Fruit fly (Drosophila melanogaster) whole organism, embryonic: Measurements from ENCODE around the gene prtp.

ENCODE experiments used
- Abd-B ChIP-seq: fragments of 200-800 bp; sonication (Bioruptor generic); optimal IDR thresholded peaks from 2 replicates; lab custom pipeline; 2018; ENCODE audit warnings: missing biosample characterization, mild to moderate bottlenecking, missing genetic modification characterization, moderate library complexity
- Antp ChIP-seq: fragments of 200-800 bp; sonication (Bioruptor generic); optimal IDR thresholded peaks from 3 replicates; lab custom pipeline; 2016; ENCODE audit warnings: missing biosample characterization, missing genetic modification characterization
- CG12391 ChIP-seq: fragments of 200-800 bp; sonication (Bioruptor generic); optimal IDR thresholded peaks from 3 replicates; lab custom pipeline; 2018; ENCODE audit warnings: missing biosample characterization, mild to moderate bottlenecking, missing genetic modification characterization, moderate library complexity
- CG13287 ChIP-seq: fragments of 200-800 bp; sonication (Bioruptor generic); IDR thresholded peaks from 2 replicates; pipeline ENCODE4 v1.3.6; 2022; ENCODE audit warnings: missing biosample characterization, missing genetic modification characterization; ENCODE audit not compliant: partially characterized antibody
- CG13624 ChIP-seq: fragments of 200-800 bp; sonication (Bioruptor generic); optimal IDR thresholded peaks from 2 replicates; lab custom pipeline; 2016; ENCODE audit warnings: missing biosample characterization, missing genetic modification characterization
- CG13775 ChIP-seq: fragments of 200-800 bp; sonication (Bioruptor generic); optimal IDR thresholded peaks from 3 replicates; lab custom pipeline; 2017; ENCODE audit warnings: missing biosample characterization, mild to moderate bottlenecking, missing genetic modification characterization
- CG1529 ChIP-seq: fragments of 200-800 bp; sonication (Bioruptor generic); optimal IDR thresholded peaks from 3 replicates; lab custom pipeline; 2018; ENCODE audit warnings: missing biosample characterization, missing genetic modification characterization
- CG2202 ChIP-seq: fragments of 200-800 bp; sonication (Bioruptor generic); optimal IDR thresholded peaks from 2 replicates; lab custom pipeline; 2018; ENCODE audit warnings: missing biosample characterization, mild to moderate bottlenecking, missing genetic modification characterization
- CG31224 ChIP-seq: fragments of 200-800 bp; sonication (Bioruptor generic); IDR thresholded peaks from 2 replicates; pipeline ENCODE4 v1.3.6; 2022; ENCODE audit warnings: missing biosample characterization, missing genetic modification characterization
- CG34422 ChIP-seq: fragments of 200-800 bp; sonication (Bioruptor generic); IDR thresholded peaks from 3 replicates; pipeline ENCODE4 v1.3.6; 2022; ENCODE audit warnings: missing biosample characterization, missing genetic modification characterization
- CG4854 ChIP-seq: fragments of 200-800 bp; sonication (Bioruptor generic); optimal IDR thresholded peaks from 2 replicates; lab custom pipeline; 2016; ENCODE audit warnings: missing biosample characterization, missing genetic modification characterization, inconsistent platforms
- CG6254 ChIP-seq: fragments of 200-800 bp; sonication (Bioruptor generic); optimal IDR thresholded peaks from 3 replicates; lab custom pipeline; 2017; ENCODE audit warnings: mild to moderate bottlenecking, missing biosample characterization, missing genetic modification reagents, missing genetic modification characterization
- CG6689 ChIP-seq: fragments of 200-800 bp; sonication (Bioruptor generic); IDR thresholded peaks from 2 replicates; pipeline ENCODE4 v1.3.6; 2022; ENCODE audit warnings: missing biosample characterization, missing genetic modification characterization
- CG8478 ChIP-seq: fragments of >200 bp; optimal IDR thresholded peaks from 2 replicates; lab custom pipeline; 2018
- CG9817 ChIP-seq: fragments of 200-800 bp; sonication (Bioruptor generic); optimal IDR thresholded peaks from 2 replicates; lab custom pipeline; 2018; ENCODE audit warnings: missing biosample characterization, mild to moderate bottlenecking, missing genetic modification characterization, moderate library complexity
- CoRest ChIP-seq: fragments of 200-800 bp; sonication (Bioruptor generic); optimal IDR thresholded peaks from 3 replicates; lab custom pipeline; 2018; ENCODE audit warnings: missing biosample characterization, mild to moderate bottlenecking, missing genetic modification characterization, moderate library complexity
- CrebB ChIP-seq: fragments of 200-800 bp; sonication (Bioruptor generic); optimal IDR thresholded peaks from 3 replicates; lab custom pipeline; 2018; ENCODE audit warnings: missing biosample characterization, mild to moderate bottlenecking, missing genetic modification characterization
- Deaf1 ChIP-seq: fragments of 200-800 bp; optimal IDR thresholded peaks from 3 replicates; lab custom pipeline; 2019; ENCODE audit warnings: missing biosample characterization, mild to moderate bottlenecking, missing genetic modification characterization, moderate library complexity
- Dref ChIP-seq: fragments of 200-800 bp; sonication (Bioruptor generic); IDR thresholded peaks from 2 replicates; pipeline ENCODE4 v1.3.6; 2022; ENCODE audit warnings: missing biosample characterization, missing genetic modification characterization
- Drgx ChIP-seq: fragments of 200-800 bp; sonication (Bioruptor generic); IDR thresholded peaks from 2 replicates; pipeline ENCODE4 v1.3.6; 2022; ENCODE audit warnings: missing biosample characterization, missing genetic modification characterization
- E2f1 ChIP-seq: fragments of 200-800 bp; sonication (Bioruptor generic); IDR thresholded peaks from 2 replicates; pipeline ENCODE4 v1.3.6; 2022; ENCODE audit warnings: missing biosample characterization, missing genetic modification characterization
- E2f2 ChIP-seq: fragments of 200-800 bp; sonication (Bioruptor generic); IDR thresholded peaks from 2 replicates; pipeline ENCODE4 v1.3.6; 2022; ENCODE audit warnings: missing biosample characterization, missing genetic modification characterization
- Hr39 ChIP-seq: fragments of >200 bp; optimal IDR thresholded peaks from 2 replicates; lab custom pipeline; 2017
- Mad ChIP-seq: fragments of 200-800 bp; sonication (Bioruptor generic); optimal IDR thresholded peaks from 2 replicates; lab custom pipeline; 2016; ENCODE audit warnings: missing biosample characterization, missing genetic modification characterization
- Mes4 ChIP-seq: fragments of 200-800 bp; sonication (Bioruptor generic); optimal IDR thresholded peaks from 2 replicates; lab custom pipeline; 2016; ENCODE audit warnings: missing biosample characterization, missing genetic modification characterization
- Oaz ChIP-seq: fragments of 200-800 bp; sonication (Bioruptor generic); IDR thresholded peaks from 2 replicates; pipeline ENCODE4 v1.3.6; 2022; ENCODE audit warnings: missing biosample characterization, missing genetic modification characterization
- aop ChIP-seq: fragments of 200-800 bp; sonication (Bioruptor generic); IDR thresholded peaks from 2 replicates; pipeline ENCODE4 v1.3.6; 2022; ENCODE audit warnings: missing biosample characterization, missing genetic modification characterization
- cad ChIP-seq: fragments of >200 bp; optimal IDR thresholded peaks from 2 replicates; lab custom pipeline; 2017; ENCODE audit warnings: missing biosample characterization, missing genetic modification characterization
- cg ChIP-seq: fragments of 200-800 bp; sonication (Bioruptor generic); optimal IDR thresholded peaks from 3 replicates; lab custom pipeline; 2019; ENCODE audit warnings: missing biosample characterization, mild to moderate bottlenecking, missing genetic modification characterization, moderate library complexity
- ci ChIP-seq: fragments of 200-800 bp; sonication (Bioruptor generic); IDR thresholded peaks from 3 replicates; pipeline ENCODE4 v1.3.6; 2022; ENCODE audit warnings: missing biosample characterization, missing genetic modification characterization
- dimm ChIP-seq: fragments of 200-800 bp; sonication (Bioruptor generic); IDR thresholded peaks from 2 replicates; pipeline ENCODE4 v1.3.6; 2022; ENCODE audit warnings: missing biosample characterization, missing genetic modification characterization
- disco-r ChIP-seq: fragments of 200-800 bp; sonication (Bioruptor generic); optimal IDR thresholded peaks from 2 replicates; lab custom pipeline; 2016; ENCODE audit warnings: missing biosample characterization, missing genetic modification characterization
- ewg ChIP-seq: fragments of 200-800 bp; sonication (Bioruptor generic); optimal IDR thresholded peaks from 3 replicates; lab custom pipeline; 2017; ENCODE audit warnings: mild to moderate bottlenecking, missing biosample characterization, missing genetic modification reagents, missing genetic modification characterization
- fd3F ChIP-seq: fragments of 200-800 bp; sonication (Bioruptor generic); optimal IDR thresholded peaks from 2 replicates; lab custom pipeline; 2018; ENCODE audit warnings: missing biosample characterization, mild to moderate bottlenecking, missing genetic modification characterization, moderate library complexity
- lbe ChIP-seq: fragments of 200-800 bp; sonication (Bioruptor generic); optimal IDR thresholded peaks from 2 replicates; lab custom pipeline; 2016; ENCODE audit warnings: missing biosample characterization, mild to moderate bottlenecking, missing genetic modification characterization
- lov ChIP-seq, 2 experiments: fragments of 200-800 bp in 1 of 2; fragments of >200 bp in 1 of 2; sonication (Bioruptor generic) in 1 of 2; IDR thresholded peaks in 1 of 2; optimal IDR thresholded peaks in 1 of 2; 2 replicates in 1 of 2; 3 replicates in 1 of 2; pipeline versions ENCODE4 v1.3.6 to Lab custom; 2017 to 2022; ENCODE audit warnings: missing biosample characterization in 1 of 2, missing genetic modification characterization in 1 of 2
- mirr ChIP-seq: fragments of 200-800 bp; sonication (Bioruptor generic); optimal IDR thresholded peaks from 3 replicates; lab custom pipeline; 2018; ENCODE audit warnings: missing biosample characterization, mild to moderate bottlenecking, missing genetic modification characterization
- nmo ChIP-seq: fragments of 200-800 bp; sonication (Bioruptor generic); optimal IDR thresholded peaks from 2 replicates; lab custom pipeline; 2018; ENCODE audit warnings: missing biosample characterization, mild to moderate bottlenecking, missing genetic modification characterization, moderate library complexity
- odd ChIP-seq: fragments of 200-800 bp; sonication (Bioruptor generic); optimal IDR thresholded peaks from 2 replicates; lab custom pipeline; 2017; ENCODE audit warnings: missing biosample characterization, mild to moderate bottlenecking, missing genetic modification characterization
- onecut ChIP-seq: fragments of 200-800 bp; sonication (Bioruptor generic); IDR thresholded peaks from 2 replicates; pipeline ENCODE4 v1.3.6; 2022; ENCODE audit warnings: missing biosample characterization, missing genetic modification characterization
- otp ChIP-seq: fragments of 200-800 bp; sonication (Bioruptor generic); IDR thresholded peaks from 3 replicates; pipeline ENCODE4, ENCODE4 v1.3.6; 2022; ENCODE audit warnings: missing biosample characterization, missing genetic modification characterization
- ro ChIP-seq: fragments of 200-800 bp; sonication (Bioruptor generic); IDR thresholded peaks from 2 replicates; pipeline ENCODE4 v1.3.6; 2022; ENCODE audit warnings: missing biosample characterization, missing genetic modification characterization
- sima ChIP-seq: fragments of 200-800 bp; sonication (Bioruptor generic); optimal IDR thresholded peaks from 2 replicates; lab custom pipeline; 2016; ENCODE audit warnings: missing biosample characterization, missing genetic modification characterization
- sug ChIP-seq: fragments of 200-800 bp; optimal IDR thresholded peaks from 2 replicates; lab custom pipeline; 2019; ENCODE audit warnings: missing biosample characterization, mild to moderate bottlenecking, missing genetic modification characterization, moderate library complexity
- toy ChIP-seq: fragments of 200-800 bp; sonication (Bioruptor generic); IDR thresholded peaks from 2 replicates; pipeline ENCODE4 v1.3.6; 2022; ENCODE audit warnings: missing biosample characterization, missing genetic modification characterization
- usp ChIP-seq: fragments of >200 bp; optimal IDR thresholded peaks from 2 replicates; lab custom pipeline; 2017; ENCODE audit warnings: missing biosample characterization, missing genetic modification characterization
- zfh2 ChIP-seq: fragments of 200-800 bp; sonication (Bioruptor generic); optimal IDR thresholded peaks from 2 replicates; lab custom pipeline; 2016; ENCODE audit warnings: missing biosample characterization, missing genetic modification characterization

The prtp gene

DNA sequence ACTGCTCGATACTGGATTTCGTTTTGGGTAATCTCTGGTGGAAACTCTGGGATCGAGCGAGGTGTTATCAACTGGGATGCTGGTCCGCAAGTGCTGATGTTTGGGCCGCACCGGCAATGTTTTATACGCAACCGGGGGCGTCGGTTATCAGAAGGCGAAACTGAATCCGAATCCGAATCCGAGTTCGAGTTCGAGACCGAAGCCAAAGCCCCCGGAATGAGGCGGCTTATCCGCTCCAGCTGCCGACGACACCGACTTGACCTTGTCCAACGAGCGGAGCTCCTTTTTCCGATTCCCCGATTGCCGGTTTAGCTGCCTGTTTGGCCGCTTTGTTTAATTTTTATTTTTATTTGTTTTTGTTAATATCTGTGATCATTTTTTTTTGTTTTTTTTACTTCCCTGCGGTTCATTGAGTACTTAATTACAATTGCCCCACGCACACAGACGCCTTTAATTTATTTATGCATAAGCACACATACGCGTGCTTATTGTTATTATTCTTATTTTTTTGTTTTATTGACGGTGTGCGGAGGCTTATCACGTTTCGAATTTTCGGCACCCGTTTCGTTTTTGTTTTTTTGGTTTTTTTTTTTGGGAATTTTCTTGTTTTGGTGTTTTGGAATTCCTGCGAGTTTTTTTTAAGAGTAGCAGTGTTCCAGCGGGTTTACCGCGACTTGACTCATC, 11.5 kb upstream of the prtp start, which contains the start of gene CG2444:
Gene CG2444, minus strand, starts transcription at position 372 of the 684 bp plus-strand sequence.
- TF ChIP-seq lbe (GFP tag; lab: Kevin White, UChicago) (peak; percentile 55), CG9817 (tag; lab: Kevin White, UChicago) (no peak), cg (GFP tag; lab: Kevin White, UChicago) (peak; percentile 6), sug (tag; lab: Kevin White, UChicago) (peak; percentile 13), Deaf1 (tag; lab: Kevin White, UChicago) (peak; percentile 57)
- TF ChIP-seq, all 482 proteins: peak for 4

DNA sequence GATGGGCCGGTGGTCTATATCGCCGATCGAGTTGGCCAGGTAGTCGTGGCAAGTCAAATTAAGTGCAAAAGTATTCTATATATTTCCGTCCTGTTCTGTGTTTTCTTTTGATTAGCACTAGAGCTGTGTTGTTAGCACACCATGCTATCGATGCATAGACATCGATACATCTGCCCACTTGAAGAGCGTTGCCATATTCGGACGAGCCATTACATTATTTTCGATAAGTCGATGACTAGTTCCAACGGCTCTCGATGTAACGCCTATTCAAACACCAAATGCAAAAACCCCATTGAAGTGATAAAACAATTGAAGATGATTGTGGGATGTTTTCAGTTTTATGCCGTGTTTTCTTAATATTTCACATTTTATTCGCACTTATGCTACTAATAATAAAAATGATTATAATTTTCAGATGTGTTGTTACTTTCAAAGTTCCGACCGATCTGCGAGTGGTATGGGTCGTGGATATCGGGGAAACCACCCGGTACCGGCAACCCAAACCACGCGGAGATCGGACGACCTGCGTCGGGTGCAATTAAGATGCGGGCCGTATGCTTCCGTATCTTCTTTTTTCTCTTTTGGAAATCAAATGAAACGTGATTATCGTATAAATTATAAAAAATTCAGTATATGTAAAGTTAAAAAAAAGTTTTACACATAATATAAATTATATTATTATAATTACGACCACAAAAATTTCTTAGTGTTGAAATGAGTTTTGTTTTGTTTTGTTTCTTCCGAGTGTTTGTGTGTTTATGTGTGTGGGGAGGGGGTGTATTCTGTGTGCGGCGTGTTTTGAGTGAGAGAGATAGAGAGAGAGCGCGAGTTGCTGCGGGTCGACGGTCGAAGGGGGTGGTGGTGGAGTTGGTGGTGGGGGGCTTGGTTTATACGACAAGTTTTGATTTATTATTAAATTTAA, 6.5 kb upstream of the prtp start, which contains the start of gene FucT6:
Gene FucT6, minus strand, starts transcription at position 153 of the 922 bp plus-strand sequence.
- TF ChIP-seq sima (no peak), cad (GFP tag; lab: Kevin White, UChicago) (no peak), aop (GFP tag; lab: Robert Waterston, UW) (no peak), dimm (GFP tag; lab: Robert Waterston, UW) (no peak), Hr39 (no peak), CoRest (tag; lab: Kevin White, UChicago) (peak; percentile 58), CG6689 (GFP tag; lab: Robert Waterston, UW) (no peak), fd3F (no peak), E2f1 (GFP tag; lab: Robert Waterston, UW) (no peak), ewg (GFP tag; lab: Kevin White, UChicago) (no peak), ro (GFP tag; lab: Robert Waterston, UW) (no peak), CG4854 (GFP tag; lab: Kevin White, UChicago) (no peak), lov (optimal IDR thresholded peaks at IDR 0.05; lab: Kevin White, UChicago) (no peak), lov (GFP tag; IDR thresholded peaks at IDR 0.05; lab: Robert Waterston, UW) (no peak), CG12391 (tag; lab: Kevin White, UChicago) (peak; percentile 16), CrebB (tag; lab: Kevin White, UChicago) (no peak), CG31224 (GFP tag; lab: Robert Waterston, UW) (no peak), toy (GFP tag; lab: Robert Waterston, UW) (no peak), CG13287 (GFP tag; lab: Robert Waterston, UW) (peak; percentile 91), Antp (GFP tag; lab: Kevin White, UChicago) (no peak), usp (GFP tag; lab: Kevin White, UChicago) (no peak), zfh2 (GFP tag; lab: Kevin White, UChicago) (peak; percentile 8), onecut (GFP tag; lab: Robert Waterston, UW) (no peak), ci (GFP tag; lab: Robert Waterston, UW) (0 out of 3 replicates have a peak, but pooled peaks have one; percentile 7), CG2202 (tag; lab: Kevin White, UChicago) (no peak), CG34422 (GFP tag; lab: Robert Waterston, UW) (no peak), Abd-B (no peak), otp (GFP tag; lab: Robert Waterston, UW) (no peak), CG1529 (GFP tag; lab: Kevin White, UChicago) (no peak), Mad (GFP tag; lab: Kevin White, UChicago) (peak; percentile 0), disco-r (GFP tag; lab: Kevin White, UChicago) (no peak), Drgx (GFP tag; lab: Robert Waterston, UW) (0 out of 2 replicates have a peak, but pooled peaks have one; percentile 53), mirr (no peak), Mes4 (GFP tag; lab: Kevin White, UChicago) (no peak), CG13624 (GFP tag; lab: Kevin White, UChicago) (no peak), E2f2 (peak; percentile 78), Oaz (no peak), CG6254 (no peak), odd (GFP tag; lab: Kevin White, UChicago) (peak; percentile 20), nmo (GFP tag; lab: Kevin White, UChicago) (no peak), CG8478 (no peak), CG13775 (GFP tag; lab: Kevin White, UChicago) (peak; percentile 9), Dref (GFP tag; lab: Robert Waterston, UW) (peak; percentile 98)
